Worm (Caenorhabditis elegans): ENCODE results near the gene scly-1.

DNA sequence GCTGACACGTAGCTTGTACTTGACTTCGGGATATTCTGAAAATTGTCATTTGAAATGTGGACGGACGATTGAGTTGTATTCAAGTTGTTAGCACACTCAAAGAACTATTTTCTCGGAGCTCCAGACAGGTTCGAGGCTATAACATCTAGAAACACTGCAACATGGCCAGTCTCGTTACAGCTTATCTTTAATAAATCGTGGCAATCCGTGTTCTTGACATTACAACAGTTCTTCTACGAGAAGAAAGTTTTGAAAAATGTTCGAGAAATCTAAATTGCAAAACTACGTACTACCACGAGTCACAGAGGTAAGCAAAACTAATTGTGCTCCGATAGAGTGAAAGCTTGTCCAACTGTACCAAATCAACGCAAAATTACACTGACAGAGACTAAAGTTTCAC lies 41.2 kb upstream of the scly-1 start:
- TF ChIP-seq hmbx-1 (tag; optimal IDR thresholded peaks at IDR 0.05) (no peak), tbx-37 (GFP tag; conservative IDR thresholded peaks at IDR 0.05) (no peak)

Data from whole organism, early embryonic.